Fruit fly (Drosophila melanogaster) whole organism, prepupa: ENCODE measurements around the gene Rpn11.

Source experiments
- CG10669 ChIP-seq: fragments of 200-800 bp; sonication (Bioruptor generic); optimal IDR thresholded peaks from 3 replicates; lab custom pipeline; 2018; ENCODE audit warnings: missing biosample characterization, mild to moderate bottlenecking, missing genetic modification characterization, moderate library complexity
- CG16779 ChIP-seq: fragments of 200-800 bp; sonication (Bioruptor generic); optimal IDR thresholded peaks from 3 replicates; lab custom pipeline; 2017; ENCODE audit warnings: missing biosample characterization, mild to moderate bottlenecking, missing genetic modification characterization
- CG9139 ChIP-seq: fragments of 200-800 bp; sonication (Bioruptor generic); optimal IDR thresholded peaks from 3 replicates; lab custom pipeline; 2017; ENCODE audit warnings: missing biosample characterization, mild to moderate bottlenecking, missing genetic modification characterization
- Eip75B ChIP-seq: fragments of 200-800 bp; sonication (Bioruptor generic); optimal IDR thresholded peaks from 3 replicates; lab custom pipeline; 2016; ENCODE audit warnings: missing biosample characterization, missing genetic modification characterization
- Smox ChIP-seq: fragments of 200-800 bp; sonication (Bioruptor generic); optimal IDR thresholded peaks from 3 replicates; lab custom pipeline; 2016; ENCODE audit warnings: missing biosample characterization, missing genetic modification characterization
- dsx ChIP-seq: fragments of 200-800 bp; optimal IDR thresholded peaks from 3 replicates; lab custom pipeline; 2019; ENCODE audit warnings: missing biosample characterization, mild to moderate bottlenecking, missing genetic modification characterization, moderate library complexity; ENCODE audit not compliant: poor library complexity, severe bottlenecking
- esn ChIP-seq: fragments of 200-800 bp; sonication (Bioruptor generic); optimal IDR thresholded peaks from 2 replicates; lab custom pipeline; 2016; ENCODE audit warnings: missing biosample characterization, mild to moderate bottlenecking, missing genetic modification characterization, moderate library complexity
- fd59A ChIP-seq: fragments of 200-800 bp; sonication (Bioruptor generic); optimal IDR thresholded peaks from 2 replicates; lab custom pipeline; 2017; ENCODE audit warnings: missing biosample characterization, mild to moderate bottlenecking, missing genetic modification characterization, missing genetic modification reagents
- svp ChIP-seq: fragments of 200-800 bp; sonication (Bioruptor generic); peaks from one replicate; lab custom pipeline; 2016; ENCODE audit warnings: missing biosample characterization, missing genetic modification characterization

DNA sequence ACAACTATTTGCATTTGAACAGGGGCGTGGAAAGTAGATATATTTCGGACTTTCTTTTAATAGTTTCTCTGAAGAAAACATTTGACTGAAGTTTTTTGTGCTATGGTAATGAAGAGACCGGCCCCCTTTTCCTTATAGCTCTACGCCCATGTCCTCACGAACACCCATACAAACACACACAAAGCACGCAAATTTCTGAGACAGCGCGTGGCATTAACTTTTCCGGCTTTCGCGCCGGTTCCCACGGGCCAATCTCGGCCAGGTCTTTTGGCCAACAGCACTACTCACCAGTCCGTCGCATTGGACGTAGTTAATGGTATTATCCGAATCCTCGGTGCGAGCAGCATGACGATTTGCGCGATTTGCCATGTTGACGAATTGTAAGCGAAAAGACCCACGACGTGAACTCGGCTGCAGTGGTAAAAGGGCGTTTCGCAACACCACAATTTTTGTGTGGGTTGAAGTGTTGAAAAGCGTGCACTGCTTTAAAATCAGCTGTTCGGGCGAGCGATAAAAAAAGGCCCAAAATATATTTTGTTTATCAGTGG is 7.1 kb downstream of the Rpn11 start, which contains the start of gene senju:
- TF ChIP-seq Smox (GFP tag; lab: Kevin White, UChicago) (peak; percentile 84), CG10669 (GFP tag; lab: Kevin White, UChicago) (peak; percentile 79), CG16779 (tag; lab: Kevin White, UChicago) (peak; percentile 58), Eip75B (peak; percentile 83), svp (GFP tag; lab: Kevin White, UChicago) (peak; percentile 93), fd59A (peak; percentile 57), dsx (GFP tag; lab: Kevin White, UChicago) (peak; percentile 59), CG9139 (GFP tag; lab: Kevin White, UChicago) (peak; percentile 51), esn (GFP tag; lab: Kevin White, UChicago) (peak; percentile 92)
